Fruit fly (Drosophila melanogaster) whole organism, embryonic: ENCODE results near the gene Lasp.

ENCODE experiments used
- CG10543 ChIP-seq: fragments of 200-800 bp; sonication (Bioruptor generic); optimal IDR thresholded peaks from 3 replicates; lab custom pipeline; 2017; ENCODE audit warnings: missing biosample characterization, mild to moderate bottlenecking, missing genetic modification characterization, moderate library complexity
- CG34224 ChIP-seq: fragments of 200-800 bp; sonication (Bioruptor generic); IDR thresholded peaks from 3 replicates; pipeline ENCODE4 v1.3.6; 2022; ENCODE audit warnings: missing biosample characterization, missing genetic modification characterization; ENCODE audit not compliant: partially characterized antibody
- CG3847 ChIP-seq: fragments of 200-800 bp; sonication (Bioruptor generic); IDR thresholded peaks from 2 replicates; pipeline ENCODE4 v1.3.6; 2022; ENCODE audit warnings: missing biosample characterization, missing genetic modification characterization
- Optix ChIP-seq: fragments of 200-800 bp; sonication (Bioruptor generic); IDR thresholded peaks from 3 replicates; pipeline ENCODE4 v1.3.6; 2022; ENCODE audit warnings: missing biosample characterization, missing genetic modification characterization
- kah ChIP-seq: fragments of 200-800 bp; sonication (Bioruptor generic); optimal IDR thresholded peaks from 2 replicates; lab custom pipeline; 2018; ENCODE audit warnings: missing biosample characterization, mild to moderate bottlenecking, missing genetic modification characterization
- slou ChIP-seq: fragments of 200-800 bp; sonication (Bioruptor generic); optimal IDR thresholded peaks from 3 replicates; lab custom pipeline; 2016; ENCODE audit warnings: missing biosample characterization, missing genetic modification characterization
- trem ChIP-seq: fragments of 200-800 bp; optimal IDR thresholded peaks from 3 replicates; lab custom pipeline; 2019; ENCODE audit warnings: missing biosample characterization, mild to moderate bottlenecking, missing genetic modification characterization, moderate library complexity

dm6 chr3L:16752402-16753096 is 41.1 kb upstream of the Lasp start:
- TF ChIP-seq CG3847 (no peak), slou (GFP tag; lab: Kevin White, UChicago) (no peak), Optix (GFP tag; lab: Robert Waterston, UW) (no peak), CG34224 (GFP tag; lab: Robert Waterston, UW) (no peak), kah (GFP tag; lab: Kevin White, UChicago) (no peak), trem (tag; lab: Kevin White, UChicago) (no peak), CG10543 (GFP tag; lab: Kevin White, UChicago) (no peak)
